Fruit fly (Drosophila melanogaster) whole organism, embryonic: Measurements from ENCODE around the gene mgr.

ENCODE experiments used
- CG17912 ChIP-seq: fragments of 200-800 bp; sonication (Bioruptor generic); optimal IDR thresholded peaks from 2 replicates; lab custom pipeline; 2018; ENCODE audit warnings: missing biosample characterization, mild to moderate bottlenecking, missing genetic modification characterization
- CG6654 ChIP-seq: fragments of 200-800 bp; sonication (Bioruptor generic); optimal IDR thresholded peaks from 2 replicates; lab custom pipeline; 2017; ENCODE audit warnings: missing biosample characterization, mild to moderate bottlenecking, missing genetic modification characterization
- HLH54F ChIP-seq: fragments of 200-800 bp; sonication (Bioruptor generic); optimal IDR thresholded peaks from 3 replicates; lab custom pipeline; 2016; ENCODE audit warnings: missing biosample characterization, missing genetic modification characterization
- Hr51 ChIP-seq, 2 experiments: fragments of 200-800 bp; sonication (Bioruptor generic); optimal IDR thresholded peaks; 2 replicates in 1 of 2; 3 replicates in 1 of 2; lab custom pipeline; 2016 to 2018; ENCODE audit warnings: missing biosample characterization in 2 of 2, missing genetic modification characterization in 2 of 2, mild to moderate bottlenecking in 1 of 2, moderate library complexity in 1 of 2
- Sox100B ChIP-seq: fragments of 200-800 bp; sonication (Bioruptor generic); optimal IDR thresholded peaks from 3 replicates; lab custom pipeline; 2018; ENCODE audit warnings: missing biosample characterization, mild to moderate bottlenecking, missing genetic modification characterization
- h ChIP-seq: fragments of >200 bp; optimal IDR thresholded peaks from 2 replicates; lab custom pipeline; 2017
- ham ChIP-seq: fragments of 200-800 bp; sonication (Bioruptor generic); IDR thresholded peaks from 2 replicates; pipeline ENCODE4 v1.3.6; 2022; ENCODE audit warnings: missing biosample characterization, missing genetic modification characterization

DNA sequence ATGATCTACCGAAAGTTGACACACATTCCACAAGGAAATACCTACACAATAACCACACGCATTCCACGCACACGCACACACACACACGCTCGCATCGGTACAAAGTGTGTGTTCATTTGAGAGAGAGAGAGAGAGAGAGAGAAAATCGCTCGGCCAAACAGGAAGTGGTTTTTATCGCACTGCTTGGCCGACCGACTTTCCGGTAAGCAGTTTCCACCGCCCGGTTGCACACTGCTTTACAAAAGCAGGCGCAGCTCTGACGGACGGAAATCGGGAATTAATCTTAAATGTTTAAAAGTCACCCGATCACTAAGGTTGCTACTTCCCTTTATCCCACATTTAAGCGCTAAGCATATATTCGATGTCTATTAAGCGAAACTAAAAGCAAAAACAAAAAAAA, 16.9 kb downstream of the mgr start:
- peak in 1 of 2 experiments; percentile 33 for TF ChIP-seq Hr51 (GFP tag; optimal IDR thresholded peaks at IDR 0.05; lab: Kevin White, UChicago)
- TF ChIP-seq Sox100B (GFP tag; lab: Kevin White, UChicago): peak; percentile 62
- no peak for TF ChIP-seq ham (GFP tag; lab: Robert Waterston, UW)
- TF ChIP-seq h (lab: Kevin White, UChicago): no peak
- TF ChIP-seq CG17912 (GFP tag; lab: Kevin White, UChicago): peak; percentile 81
- no peak for TF ChIP-seq HLH54F (GFP tag; lab: Kevin White, UChicago)
- TF ChIP-seq CG6654 (GFP tag; lab: Kevin White, UChicago): peak; percentile 57
